Worm (Caenorhabditis elegans): ENCODE data around the gene nhr-232.

DNA sequence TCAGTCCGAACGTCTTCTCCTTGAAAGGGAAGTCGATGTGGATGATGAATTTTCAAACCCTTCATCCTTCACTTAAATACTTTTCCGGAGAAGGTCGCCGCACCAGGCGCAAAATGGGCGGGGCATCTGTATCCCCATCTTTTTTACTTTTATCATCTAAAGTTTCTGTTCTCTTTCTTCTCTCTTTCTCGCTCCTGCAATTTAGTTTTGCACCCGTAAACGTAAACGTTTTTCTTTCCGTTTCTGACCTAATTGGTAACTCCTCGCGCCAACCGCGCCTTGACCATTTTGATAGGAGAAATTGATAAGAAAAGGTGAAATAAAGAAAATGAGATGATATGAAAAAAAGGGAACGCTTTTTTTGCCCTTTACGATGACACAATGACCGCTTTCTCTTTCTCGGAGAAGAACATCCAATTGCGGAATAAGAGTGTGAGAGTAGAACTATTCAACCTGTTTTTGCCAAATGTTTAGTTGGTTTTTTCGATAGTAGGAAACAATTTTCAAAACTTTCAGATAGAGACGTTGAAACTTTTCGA is 36.9 kb downstream of the nhr-232 start, which contains the start of gene col-149:
- TF ChIP-seq him-1 (tag; optimal IDR thresholded peaks at IDR 0.05) = no peak
- no peak for TF ChIP-seq W03F9.2 (tag; optimal IDR thresholded peaks at IDR 0.05)
- TF ChIP-seq dao-5 (tag; optimal IDR thresholded peaks at IDR 0.05) = no peak
